Worm (Caenorhabditis elegans) whole organism, late embryonic: ENCODE measurements around the gene ubh-3.
A peak's percentile ranks its signal among the peaks of the same experiment; 100 is the strongest.

Source experiments
- C38D4.7 ChIP-seq: fragments of 200-800 bp; sonication (Bioruptor generic); optimal IDR thresholded peaks from 2 replicates; lab custom pipeline; 2018; ENCODE audit warnings: mild to moderate bottlenecking, missing genetic modification characterization, moderate library complexity, missing compliant biosample characterization
- F13H6.1 ChIP-seq: sonication (generic microtip); optimal IDR thresholded peaks from 2 replicates; lab custom pipeline; 2016; ENCODE audit warnings: missing genetic modification characterization, missing compliant biosample characterization
- K02D7.2 ChIP-seq: sonication (generic microtip); optimal IDR thresholded peaks from 2 replicates; lab custom pipeline; 2017; ENCODE audit warnings: mild to moderate bottlenecking, missing genetic modification characterization, missing compliant biosample characterization
- K09A11.1 ChIP-seq: sonication (generic microtip); optimal IDR thresholded peaks from 2 replicates; lab custom pipeline; 2017; ENCODE audit warnings: antibody characterized with exemption, mild to moderate bottlenecking, missing genetic modification characterization, missing compliant biosample characterization; ENCODE audit not compliant: insufficient read depth
- T23F11.4 ChIP-seq: fragments of 200-800 bp; sonication (Bioruptor generic); optimal IDR thresholded peaks from 2 replicates; lab custom pipeline; 2018; ENCODE audit warnings: mild to moderate bottlenecking, missing genetic modification characterization, missing compliant biosample characterization
- ama-1 ChIP-seq: fragments of 150-350 bp; optimal IDR thresholded peaks from 2 replicates; lab custom pipeline; 2014
- ceh-14 ChIP-seq: sonication (generic microtip); optimal IDR thresholded peaks from 2 replicates; lab custom pipeline; 2016; ENCODE audit warnings: missing genotype, missing genetic modification characterization, missing compliant biosample characterization
- ceh-18 ChIP-seq: sonication (generic microtip); optimal IDR thresholded peaks from 2 replicates; lab custom pipeline; 2016; ENCODE audit warnings: missing genetic modification characterization, missing compliant biosample characterization
- ceh-30 ChIP-seq: fragments of 150-350 bp; optimal IDR thresholded peaks from 2 replicates; lab custom pipeline; 2014; ENCODE audit warnings: missing biosample characterization, missing genetic modification characterization
- ceh-34 ChIP-seq: sonication (generic microtip); optimal IDR thresholded peaks from 2 replicates; lab custom pipeline; 2016; ENCODE audit warnings: mild to moderate bottlenecking, missing genetic modification characterization, missing compliant biosample characterization
- ceh-6 ChIP-seq: fragments of 200-800 bp; sonication (Bioruptor generic); optimal IDR thresholded peaks from 2 replicates; lab custom pipeline; 2018; ENCODE audit warnings: mild to moderate bottlenecking, missing genetic modification characterization, missing compliant biosample characterization
- ceh-9 ChIP-seq: sonication (generic microtip); optimal IDR thresholded peaks from 2 replicates; lab custom pipeline; 2016; ENCODE audit warnings: mild to moderate bottlenecking, missing genetic modification characterization, inconsistent platforms, missing compliant biosample characterization
- dve-1 ChIP-seq: sonication (generic microtip); optimal IDR thresholded peaks from 2 replicates; lab custom pipeline; 2017; ENCODE audit warnings: antibody characterized with exemption, mild to moderate bottlenecking, missing genetic modification characterization, missing compliant biosample characterization
- elt-4 ChIP-seq: sonication (generic microtip); optimal IDR thresholded peaks from 2 replicates; lab custom pipeline; 2016; ENCODE audit warnings: missing genetic modification characterization, missing compliant biosample characterization
- ets-4 ChIP-seq: sonication (generic microtip); optimal IDR thresholded peaks from 2 replicates; lab custom pipeline; 2016; ENCODE audit warnings: missing genetic modification characterization, missing compliant biosample characterization
- fax-1 ChIP-seq: sonication (generic microtip); optimal IDR thresholded peaks from 2 replicates; lab custom pipeline; 2016; ENCODE audit warnings: missing genotype, missing genetic modification characterization, missing compliant biosample characterization
- hlh-13 ChIP-seq: fragments of 200-800 bp; sonication (Bioruptor generic); optimal IDR thresholded peaks from 2 replicates; lab custom pipeline; 2018; ENCODE audit warnings: mild to moderate bottlenecking, missing genetic modification characterization, missing compliant biosample characterization
- hlh-15 ChIP-seq: sonication (generic microtip); optimal IDR thresholded peaks from 2 replicates; lab custom pipeline; 2016; ENCODE audit warnings: missing genetic modification characterization, missing compliant biosample characterization
- hlh-6 ChIP-seq: sonication (generic microtip); optimal IDR thresholded peaks from 2 replicates; lab custom pipeline; 2016; ENCODE audit warnings: missing genotype, missing genetic modification characterization, missing compliant biosample characterization
- hlh-8 ChIP-seq: sonication (generic microtip); optimal IDR thresholded peaks from 2 replicates; lab custom pipeline; 2016; ENCODE audit warnings: missing genotype, missing genetic modification characterization, missing compliant biosample characterization
- lin-11 ChIP-seq: fragments of 200-800 bp; sonication (Bioruptor generic); optimal IDR thresholded peaks from 2 replicates; lab custom pipeline; 2018; ENCODE audit warnings: mild to moderate bottlenecking, missing genetic modification characterization, missing compliant biosample characterization
- nhr-11 ChIP-seq: fragments of 150-350 bp; optimal IDR thresholded peaks from 2 replicates; lab custom pipeline; 2014; ENCODE audit warnings: missing biosample characterization, missing genetic modification characterization
- nhr-232 ChIP-seq: sonication (generic microtip); optimal IDR thresholded peaks from 2 replicates; lab custom pipeline; 2016; ENCODE audit warnings: missing genetic modification characterization, missing compliant biosample characterization
- pag-3 ChIP-seq: sonication (generic microtip); optimal IDR thresholded peaks from 2 replicates; lab custom pipeline; 2016; ENCODE audit warnings: missing compliant biosample characterization, missing genetic modification characterization, borderline replicate concordance
- pax-1 ChIP-seq: fragments of 150-350 bp; optimal IDR thresholded peaks from 2 replicates; lab custom pipeline; 2014; ENCODE audit warnings: missing biosample characterization, missing genetic modification characterization
- pha-4 ChIP-seq: fragments of 150-350 bp; optimal IDR thresholded peaks from 2 replicates; lab custom pipeline; 2018; ENCODE audit warnings: missing biosample characterization, missing genetic modification reagents, missing genetic modification characterization
- pros-1 ChIP-seq: fragments of 150-350 bp; optimal IDR thresholded peaks from 2 replicates; lab custom pipeline; 2014; ENCODE audit warnings: missing biosample characterization, missing genetic modification reagents, missing genetic modification characterization
- ref-2 ChIP-seq: sonication (generic microtip); optimal IDR thresholded peaks from 2 replicates; lab custom pipeline; 2016; ENCODE audit warnings: missing genetic modification characterization, missing compliant biosample characterization
- sox-2 ChIP-seq: fragments of 200-800 bp; sonication (Bioruptor generic); IDR thresholded peaks from 2 replicates; pipeline ENCODE4 v1.3.6; 2022; ENCODE audit warnings: missing genetic modification reagents, missing genetic modification characterization, missing compliant biosample characterization
- syd-9 ChIP-seq: sonication (generic microtip); optimal IDR thresholded peaks from 2 replicates; lab custom pipeline; 2016; ENCODE audit warnings: mild to moderate bottlenecking, missing genetic modification characterization, moderate library complexity, missing compliant biosample characterization
- tbx-2 ChIP-seq: sonication (generic microtip); optimal IDR thresholded peaks from 2 replicates; lab custom pipeline; 2016; ENCODE audit warnings: missing genetic modification characterization, missing compliant biosample characterization
- tbx-7 ChIP-seq: sonication (generic microtip); optimal IDR thresholded peaks from 2 replicates; lab custom pipeline; 2016; ENCODE audit warnings: missing genotype, missing genetic modification characterization, missing compliant biosample characterization
- ttx-3 ChIP-seq: sonication (generic microtip); optimal IDR thresholded peaks from 2 replicates; lab custom pipeline; 2016; ENCODE audit warnings: missing genetic modification reagents, missing genetic modification characterization, missing compliant biosample characterization
- unc-3 ChIP-seq, 2 experiments: fragments of 200-800 bp in 1 of 2; sonication (Bioruptor generic) in 1 of 2; sonication (generic microtip) in 1 of 2; conservative IDR thresholded peaks in 1 of 2; optimal IDR thresholded peaks in 1 of 2; 2 replicates each; pipeline versions ENCODE4 v1.3.6 to Lab custom; 2016 to 2022; ENCODE audit warnings: missing compliant biosample characterization in 2 of 2, missing genetic modification characterization in 2 of 2, missing genetic modification reagents in 1 of 2
- unc-42 ChIP-seq: sonication (generic microtip); optimal IDR thresholded peaks from 2 replicates; lab custom pipeline; 2016; ENCODE audit warnings: missing genotype, missing genetic modification characterization, missing compliant biosample characterization
- unc-55 ChIP-seq: sonication (generic microtip); optimal IDR thresholded peaks from 2 replicates; lab custom pipeline; 2017; ENCODE audit warnings: missing biosample characterization, missing genetic modification reagents, missing genetic modification characterization
- unc-86 ChIP-seq: sonication (generic microtip); optimal IDR thresholded peaks from 2 replicates; lab custom pipeline; 2016; ENCODE audit warnings: missing genetic modification characterization, missing compliant biosample characterization
- ztf-16 ChIP-seq: sonication (generic microtip); optimal IDR thresholded peaks from 2 replicates; lab custom pipeline; 2017; ENCODE audit warnings: missing genetic modification characterization, missing compliant biosample characterization

Gene ubh-3

DNA sequence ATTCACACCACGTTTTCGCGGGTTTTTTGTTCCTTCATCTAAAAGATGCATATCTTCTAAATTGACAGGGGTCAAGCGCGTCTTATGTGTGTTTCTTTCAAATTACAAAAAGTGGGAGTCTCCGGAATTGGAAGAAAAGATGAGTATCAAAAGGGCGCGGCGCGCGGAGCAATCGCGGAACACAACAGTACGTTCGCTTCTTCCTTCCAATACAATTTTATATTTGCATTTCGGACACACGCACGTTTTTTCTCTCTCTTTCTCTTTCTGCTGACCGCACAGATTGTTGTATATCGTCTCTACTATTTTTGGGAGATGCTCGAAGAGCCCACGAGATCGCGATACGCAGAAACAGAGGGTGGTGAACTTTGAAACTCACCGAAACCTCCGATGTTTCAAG is 39.7 kb upstream of the ubh-3 start:
- TF ChIP-seq F13H6.1 (no peak), tbx-7 (tag; lab: Kevin White, UChicago) (no peak), pax-1 (tag; lab: Kevin White, UChicago) (no peak), dve-1 (tag; lab: Kevin White, UChicago) (no peak), K02D7.2 (no peak), C38D4.7 (GFP tag; lab: Kevin White, UChicago) (no peak), unc-42 (no peak), ceh-18 (tag; lab: Kevin White, UChicago) (no peak), hlh-15 (tag; lab: Kevin White, UChicago) (no peak), fax-1 (tag; lab: Kevin White, UChicago) (no peak), unc-86 (tag; lab: Kevin White, UChicago) (no peak), sox-2 (GFP tag; lab: Robert Waterston, UW) (no peak), ref-2 (no peak), unc-55 (GFP tag; lab: Kevin White, UChicago) (no peak), hlh-8 (tag; lab: Kevin White, UChicago) (no peak), nhr-11 (tag; lab: Kevin White, UChicago) (no peak), ceh-6 (no peak)

DNA sequence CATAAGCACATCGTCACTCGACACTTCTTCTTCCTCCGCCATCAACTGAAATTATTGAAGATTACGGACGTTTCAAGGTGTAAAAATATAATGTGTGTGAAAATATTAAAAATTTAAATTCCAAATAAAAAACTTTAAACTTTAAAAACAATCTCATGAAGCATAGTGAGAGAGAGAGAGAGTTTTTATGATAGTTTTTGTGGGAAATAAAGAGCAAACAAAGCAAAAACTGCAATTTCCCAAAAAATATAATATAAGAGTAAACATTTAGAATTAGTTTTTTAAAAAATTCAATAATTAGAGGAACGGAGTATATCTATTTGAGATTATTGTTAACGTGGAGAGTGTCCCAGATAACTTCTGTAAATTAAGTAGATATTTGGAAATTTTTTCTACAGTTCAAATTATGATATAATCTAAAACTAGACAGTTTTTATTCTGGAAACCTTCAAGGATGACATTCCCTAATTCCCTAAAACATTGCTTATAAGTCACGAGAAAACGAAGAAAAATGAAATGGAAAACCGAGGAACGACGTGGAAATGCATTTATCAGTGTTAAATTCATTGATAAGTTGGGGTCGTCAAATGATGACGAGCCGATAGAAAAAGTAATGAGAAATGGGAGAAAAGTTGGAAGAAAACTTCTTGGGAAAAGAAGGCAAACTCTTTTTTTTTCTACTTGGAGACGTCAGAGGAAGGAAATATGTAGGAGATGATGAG is 38.0 kb upstream of the ubh-3 start, which contains the start of gene dre-1:
Gene dre-1, minus strand, starts transcription at position 51 of the 722 bp plus-strand sequence.
- TF ChIP-seq T23F11.4: no peak
- no peak for TF ChIP-seq ceh-18 (tag; lab: Kevin White, UChicago)
- TF ChIP-seq hlh-13 (GFP tag; lab: Kevin White, UChicago): no peak
- no peak for TF ChIP-seq ceh-14
- TF ChIP-seq elt-4: no peak
- TF ChIP-seq lin-11 (tag; lab: Kevin White, UChicago): no peak
- no peak for TF ChIP-seq nhr-232 (tag; lab: Kevin White, UChicago)
- TF ChIP-seq pros-1 (tag; lab: Kevin White, UChicago): no peak
- no peak for TF ChIP-seq ztf-16
- no peak for TF ChIP-seq syd-9 (tag; lab: Kevin White, UChicago)
- no peak for TF ChIP-seq hlh-6 (tag; lab: Kevin White, UChicago)
- TF ChIP-seq dve-1 (tag; lab: Kevin White, UChicago): no peak
- TF ChIP-seq pha-4 (tag; lab: Kevin White, UChicago): no peak
- TF ChIP-seq tbx-2: no peak
- no peak for TF ChIP-seq unc-3 (GFP tag; conservative IDR thresholded peaks at IDR 0.05; lab: Robert Waterston, UW)
- no peak for TF ChIP-seq unc-3 (tag; optimal IDR thresholded peaks at IDR 0.05; lab: Kevin White, UChicago)
- no peak for TF ChIP-seq pag-3
- no peak for TF ChIP-seq ceh-9
- TF ChIP-seq ceh-6: no peak
- no peak for TF ChIP-seq unc-55 (GFP tag; lab: Kevin White, UChicago)

DNA sequence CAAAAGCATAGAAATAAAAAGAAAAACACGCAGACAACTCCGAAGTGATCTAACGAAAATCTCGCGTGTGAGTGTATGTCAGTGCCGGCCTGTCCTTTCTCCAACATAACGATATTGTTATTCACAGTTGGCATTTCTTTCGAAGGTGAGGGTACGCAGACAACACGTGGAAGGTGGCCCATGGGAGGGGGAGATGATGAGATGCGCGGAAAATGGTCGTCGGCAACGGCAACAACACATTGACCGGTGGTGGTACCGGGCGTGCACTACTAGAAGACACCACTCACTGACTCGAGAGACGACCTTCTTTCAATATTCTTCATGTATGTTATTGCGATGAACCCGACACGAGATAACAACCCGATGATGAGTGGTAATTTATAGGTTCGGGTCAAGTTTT is 36.4 kb upstream of the ubh-3 start:
- TF ChIP-seq ref-2: peak; percentile 61
- TF ChIP-seq tbx-2: peak; percentile 41
- no peak for TF ChIP-seq ceh-34
- TF ChIP-seq ceh-6: no peak
- no peak for TF ChIP-seq ceh-30 (tag; lab: Kevin White, UChicago)
- no peak for TF ChIP-seq ama-1
- TF ChIP-seq nhr-232 (tag; lab: Kevin White, UChicago): no peak
- TF ChIP-seq ets-4 (tag; lab: Kevin White, UChicago): no peak
- TF ChIP-seq ttx-3 (tag; lab: Kevin White, UChicago): no peak
- no peak for TF ChIP-seq unc-3 (GFP tag; conservative IDR thresholded peaks at IDR 0.05; lab: Robert Waterston, UW)
- TF ChIP-seq unc-3 (tag; optimal IDR thresholded peaks at IDR 0.05; lab: Kevin White, UChicago): no peak
- no peak for TF ChIP-seq pros-1 (tag; lab: Kevin White, UChicago)
- TF ChIP-seq K09A11.1 (tag; lab: Kevin White, UChicago): no peak
- TF ChIP-seq, all 69 proteins: peak for 2
